6 worm cellular contexts compared by ENCODE assay signal in genomic region chrX:16346212-16346883, ce11.
TF ChIP-seq lines count a peak whose summit lies in the region.

No protein-coding gene starts in this region.

TF ChIP-seq in whole organism, L1 larva, 84 proteins besides CTCF, POLR2A, EP300 and RAD21:
- no peak for TF ChIP-seq swsn-7 (tag; optimal IDR thresholded peaks at IDR 0.05; lab: Kevin White, UChicago)
- TF ChIP-seq unc-62 (GFP tag; optimal IDR thresholded peaks at IDR 0.05; lab: Kevin White, UChicago): no peak
- peak; percentile 7 for TF ChIP-seq nhr-20 (tag; optimal IDR thresholded peaks at IDR 0.05; lab: Kevin White, UChicago)
- TF ChIP-seq pag-3 (tag; optimal IDR thresholded peaks at IDR 0.05; lab: Kevin White, UChicago; ENCODE audit: borderline replicate concordance, insufficient read depth): no peak
- TF ChIP-seq lin-35 (GFP tag; optimal IDR thresholded peaks at IDR 0.05; lab: Kevin White, UChicago): peak in 1 of 2 experiments; percentile 22
- peak; percentile 1 for TF ChIP-seq nhr-90 (tag; optimal IDR thresholded peaks at IDR 0.05; lab: Kevin White, UChicago; ENCODE audit: poor library complexity)
- peak; percentile 88 for TF ChIP-seq elt-2 (tag; optimal IDR thresholded peaks at IDR 0.05; lab: Kevin White, UChicago)
- TF ChIP-seq nhr-71 (tag; optimal IDR thresholded peaks at IDR 0.05; lab: Kevin White, UChicago): peak; percentile 18
TF ChIP-seq in whole organism, L1 larva: peak in this region for 5.

TF ChIP-seq in whole organism, L2 larva, 48 proteins besides CTCF, POLR2A, EP300 and RAD21:
- TF ChIP-seq sma-9 (GFP tag; optimal IDR thresholded peaks at IDR 0.05; lab: Kevin White, UChicago) (peak; percentile 80), sma-9 (tag; optimal IDR thresholded peaks at IDR 0.05; lab: Kevin White, UChicago) (no peak), fos-1 (tag; optimal IDR thresholded peaks at IDR 0.05; lab: Kevin White, UChicago) (peak; percentile 71), F13H6.1 (tag; optimal IDR thresholded peaks at IDR 0.05; lab: Kevin White, UChicago) (peak; percentile 35), ztf-4 (tag; optimal IDR thresholded peaks at IDR 0.05; lab: Kevin White, UChicago) (no peak), crh-2 (tag; optimal IDR thresholded peaks at IDR 0.05; lab: Kevin White, UChicago) (peak; percentile 53), aly-2 (tag; optimal IDR thresholded peaks at IDR 0.05; lab: Kevin White, UChicago) (no peak), skn-1 (tag; optimal IDR thresholded peaks at IDR 0.05; lab: Kevin White, UChicago) (peak; percentile 90)

TF ChIP-seq in whole organism, L3 larva, 47 proteins besides CTCF, POLR2A, EP300 and RAD21:
- TF ChIP-seq elt-2 (tag; optimal IDR thresholded peaks at IDR 0.05; lab: Kevin White, UChicago): peak; percentile 96
- peak; percentile 20 for TF ChIP-seq jun-1 (tag; optimal IDR thresholded peaks at IDR 0.05; lab: Kevin White, UChicago)
- no peak for TF ChIP-seq nhr-77 (tag; optimal IDR thresholded peaks at IDR 0.05; lab: Kevin White, UChicago)
- peak; percentile 98 for TF ChIP-seq pqm-1 (tag; optimal IDR thresholded peaks at IDR 0.05; lab: Kevin White, UChicago)
- TF ChIP-seq lin-39 (tag; optimal IDR thresholded peaks at IDR 0.05; lab: Kevin White, UChicago): no peak
- no peak for TF ChIP-seq ceh-16 (tag; optimal IDR thresholded peaks at IDR 0.05; lab: Kevin White, UChicago)
- no peak for TF ChIP-seq tbx-2 (tag; optimal IDR thresholded peaks at IDR 0.05; lab: Kevin White, UChicago)
- TF ChIP-seq pha-4 (tag; optimal IDR thresholded peaks at IDR 0.05; lab: Kevin White, UChicago): peak; percentile 45
- no peak for TF ChIP-seq lin-15B (tag; optimal IDR thresholded peaks at IDR 0.05; lab: Kevin White, UChicago)
- no peak for TF ChIP-seq nhr-28 (tag; optimal IDR thresholded peaks at IDR 0.05; lab: Kevin White, UChicago)
- TF ChIP-seq skn-1 (tag; optimal IDR thresholded peaks at IDR 0.05; lab: Kevin White, UChicago): peak; percentile 87

TF ChIP-seq in whole organism, L4 larva, 104 proteins besides CTCF, POLR2A, EP300 and RAD21 (continues in another document):
- TF ChIP-seq arid-1 (GFP tag; conservative IDR thresholded peaks at IDR 0.05; lab: Robert Waterston, UW): no peak
- peak; percentile 73 for TF ChIP-seq aha-1 (tag; lab: Kevin White, UChicago)
- TF ChIP-seq nhr-6 (tag; optimal IDR thresholded peaks at IDR 0.05; lab: Kevin White, UChicago): peak; percentile 57
- no peak for TF ChIP-seq attf-4 (tag; optimal IDR thresholded peaks at IDR 0.05; lab: Kevin White, UChicago)
- TF ChIP-seq ctbp-1 (GFP tag; IDR thresholded peaks at IDR 0.05; lab: Robert Waterston, UW): no peak
- TF ChIP-seq gei-8 (GFP tag; optimal IDR thresholded peaks at IDR 0.05; lab: Kevin White, UChicago): no peak
- no peak for TF ChIP-seq lin-29 (GFP tag; IDR thresholded peaks at IDR 0.05; lab: Robert Waterston, UW)
- TF ChIP-seq jun-1 (tag; optimal IDR thresholded peaks at IDR 0.05; lab: Kevin White, UChicago): no peak
- TF ChIP-seq egl-43 (GFP tag; IDR thresholded peaks at IDR 0.05; lab: Robert Waterston, UW): no peak
- TF ChIP-seq skn-1 (tag; optimal IDR thresholded peaks at IDR 0.05; lab: Kevin White, UChicago): no peak
- TF ChIP-seq hmg-1.1 (GFP tag; IDR thresholded peaks at IDR 0.05; lab: Robert Waterston, UW): no peak
- no peak for TF ChIP-seq D1046.2 (GFP tag; IDR thresholded peaks at IDR 0.05; lab: Robert Waterston, UW)
- no peak for TF ChIP-seq Y105C5A.15 (GFP tag; IDR thresholded peaks at IDR 0.05; lab: Robert Waterston, UW)
- no peak for TF ChIP-seq nhr-11 (tag; optimal IDR thresholded peaks at IDR 0.05; lab: Kevin White, UChicago)
- TF ChIP-seq lir-3 (tag; optimal IDR thresholded peaks at IDR 0.05; lab: Kevin White, UChicago): no peak
- TF ChIP-seq ceh-32 (tag; optimal IDR thresholded peaks at IDR 0.05; lab: Kevin White, UChicago; ENCODE audit: poor library complexity): no peak
- TF ChIP-seq ceh-20 (GFP tag; IDR thresholded peaks at IDR 0.05; lab: Robert Waterston, UW): no peak
- no peak for TF ChIP-seq zag-1 (tag; optimal IDR thresholded peaks at IDR 0.05; lab: Kevin White, UChicago)
- no peak for TF ChIP-seq Y75B8A.6 (GFP tag; IDR thresholded peaks at IDR 0.05; lab: Robert Waterston, UW)
- no peak for TF ChIP-seq mdt-29 (GFP tag; IDR thresholded peaks at IDR 0.05; lab: Robert Waterston, UW)
- TF ChIP-seq daf-8 (GFP tag; IDR thresholded peaks at IDR 0.05; lab: Robert Waterston, UW): no peak
- TF ChIP-seq ceh-82 (tag; optimal IDR thresholded peaks at IDR 0.05; lab: Kevin White, UChicago): no peak
- TF ChIP-seq dpl-1 (GFP tag; optimal IDR thresholded peaks at IDR 0.05; lab: Kevin White, UChicago): no peak
- no peak for TF ChIP-seq zfp-2 (tag; optimal IDR thresholded peaks at IDR 0.05; lab: Kevin White, UChicago)
- TF ChIP-seq F26F4.8 (GFP tag; conservative IDR thresholded peaks at IDR 0.05; lab: Robert Waterston, UW): no peak

TF ChIP-seq in whole organism, late embryonic, 69 proteins besides CTCF, POLR2A, EP300 and RAD21:
- TF ChIP-seq fkh-10 (GFP tag; optimal IDR thresholded peaks at IDR 0.05; lab: Kevin White, UChicago): no peak
- TF ChIP-seq ceh-19 (GFP tag; optimal IDR thresholded peaks at IDR 0.05; lab: Kevin White, UChicago): no peak
- TF ChIP-seq elt-2 (tag; optimal IDR thresholded peaks at IDR 0.05; lab: Kevin White, UChicago): peak; percentile 73
- no peak for TF ChIP-seq Y22D7AL.16 (tag; optimal IDR thresholded peaks at IDR 0.05; lab: Kevin White, UChicago)

TF ChIP-seq in whole organism, young adult, 124 proteins besides CTCF, POLR2A, EP300 and RAD21:
- peak; percentile 78 for TF ChIP-seq nhr-80 (tag; optimal IDR thresholded peaks at IDR 0.05; lab: Kevin White, UChicago)
- peak in 1 of 2 experiments; percentile 16 for TF ChIP-seq let-607 (tag; optimal IDR thresholded peaks at IDR 0.05; lab: Kevin White, UChicago)
- no peak for TF ChIP-seq tbp1 (GFP tag; optimal IDR thresholded peaks at IDR 0.05; lab: Kevin White, UChicago)
- TF ChIP-seq atf-7 (tag; optimal IDR thresholded peaks at IDR 0.05; lab: Kevin White, UChicago): peak; percentile 28
- TF ChIP-seq F49E8.2 (tag; optimal IDR thresholded peaks at IDR 0.05; lab: Kevin White, UChicago; ENCODE audit: insufficient read depth): no peak
- TF ChIP-seq snpc-4 (GFP tag; optimal IDR thresholded peaks at IDR 0.05; lab: Kevin White, UChicago): no peak
- TF ChIP-seq snpc-4 (tag; optimal IDR thresholded peaks at IDR 0.05; lab: Kevin White, UChicago): peak in 2 of 4 experiments; percentile 55 to 77
- TF ChIP-seq ekl-4 (GFP tag; IDR thresholded peaks at IDR 0.05; lab: Robert Waterston, UW): no peak
- TF ChIP-seq ceh-79 (tag; optimal IDR thresholded peaks at IDR 0.05; lab: Kevin White, UChicago): no peak
